Fruit fly (Drosophila melanogaster): ENCODE results near the gene bmm.

bmm gene

dm6 chr3L:14757464-14758384 is 28.5 kb downstream of the bmm start, which contains the start of gene CG42507:
Gene CG42507 (minus strand): TSS chr3L:14757962.
- TF ChIP-seq CG8478 (optimal IDR thresholded peaks at IDR 0.05) (no peak), CTCF (optimal IDR thresholded peaks at IDR 0.05) (no peak)

dm6 chr3L:14756724-14757463 is 29.3 kb downstream of the bmm start:
- no peak for TF ChIP-seq CG8478 (optimal IDR thresholded peaks at IDR 0.05)
- peak in 1 of 2 experiments; percentile 9 for TF ChIP-seq CTCF (optimal IDR thresholded peaks at IDR 0.05)

- no peak for TF ChIP-seq CG8478 (optimal IDR thresholded peaks at IDR 0.05)
- TF ChIP-seq CTCF (optimal IDR thresholded peaks at IDR 0.05), result no peak
Measured at dm6 chr3L:14755951-14756723, 30.1 kb downstream of the bmm start.

dm6 chr3L:14755046-14755643 is 31.1 kb downstream of the bmm start:
- TF ChIP-seq CG8478 (optimal IDR thresholded peaks at IDR 0.05) (no peak), CTCF (optimal IDR thresholded peaks at IDR 0.05) (no peak)

dm6 chr3L:14752816-14753215 is 33.4 kb downstream of the bmm start:
- TF ChIP-seq CTCF (optimal IDR thresholded peaks at IDR 0.05) (no peak), CG8478 (optimal IDR thresholded peaks at IDR 0.05) (no peak)

- TF ChIP-seq CTCF (optimal IDR thresholded peaks at IDR 0.05), result no peak
- TF ChIP-seq CG8478 (optimal IDR thresholded peaks at IDR 0.05), result no peak
Measured at dm6 chr3L:14751056-14751671, 35.0 kb downstream of the bmm start.

- no peak for TF ChIP-seq CG8478 (optimal IDR thresholded peaks at IDR 0.05)
- no peak for TF ChIP-seq CTCF (optimal IDR thresholded peaks at IDR 0.05)
Measured at dm6 chr3L:14743106-14743692, 43.0 kb downstream of the bmm start.

dm6 chr3L:14733417-14733816 is 52.8 kb downstream of the bmm start, which contains the start of gene CG13471:
Gene CG13471 (minus strand): TSS chr3L:14733517.
- no peak for TF ChIP-seq CTCF (optimal IDR thresholded peaks at IDR 0.05)
- TF ChIP-seq CG8478 (optimal IDR thresholded peaks at IDR 0.05), result no peak

dm6 chr3L:14731790-14732189 is 54.4 kb downstream of the bmm start:
- no peak for TF ChIP-seq CG8478 (optimal IDR thresholded peaks at IDR 0.05)
- no peak for TF ChIP-seq CTCF (optimal IDR thresholded peaks at IDR 0.05)

- TF ChIP-seq CG8478 (optimal IDR thresholded peaks at IDR 0.05), result no peak
- TF ChIP-seq CTCF (optimal IDR thresholded peaks at IDR 0.05), result no peak
Measured at dm6 chr3L:14728460-14728859, 57.8 kb downstream of the bmm start, which contains the start of gene CG13473. Gene CG13473 (plus strand): TSS chr3L:14728760.

All from S2 (cell line).